Worm (Caenorhabditis elegans) whole organism, dauer: ENCODE results near the gene K01D12.20.

Source experiments
- unc-62 ChIP-seq: sonication (generic microtip); optimal IDR thresholded peaks from 2 replicates; lab custom pipeline; 2017; ENCODE audit warnings: missing biosample characterization, missing genetic modification reagents, missing genetic modification characterization

Gene K01D12.20

ce11 chrV:12400677-12401236, at the start of gene K01D12.20, which contains the start of gene miga-1:
K01D12.20 (minus strand) TSS chrV:12400814.
miga-1 (minus strand) TSS chrV:12400859.
- no peak for TF ChIP-seq unc-62

- no peak for TF ChIP-seq unc-62
Measured at ce11 chrV:12449902-12450301, 49.3 kb upstream of the K01D12.20 start, which contains the start of gene C54D10.10. C54D10.10 (minus strand) TSS chrV:12450002.

ce11 chrV:12446895-12447294, 46.3 kb upstream of the K01D12.20 start, which contains the start of the genes pals-38 and C54D10.9:
pals-38 (minus strand) TSS chrV:12446995.
C54D10.9 (plus strand) TSS chrV:12447153.
- no peak for TF ChIP-seq unc-62

ce11 chrV:12443754-12444153, 43.1 kb upstream of the K01D12.20 start, which contains the start of gene pals-39:
pals-39 (minus strand) TSS chrV:12443854.
- no peak for TF ChIP-seq unc-62

- no peak for TF ChIP-seq unc-62
Measured at ce11 chrV:12441420-12441819, 40.8 kb upstream of the K01D12.20 start, which contains the start of gene pals-37. pals-37 (minus strand) TSS chrV:12441520.

- no peak for TF ChIP-seq unc-62
Measured at ce11 chrV:12433717-12434116, 33.1 kb upstream of the K01D12.20 start, which contains the start of gene srh-25. srh-25 (minus strand) TSS chrV:12433817.

ce11 chrV:12433105-12433504, 32.5 kb upstream of the K01D12.20 start:
- TF ChIP-seq unc-62, result no peak

ce11 chrV:12432111-12432510, 31.5 kb upstream of the K01D12.20 start, which contains the start of gene C54D10.13:
C54D10.13 (minus strand) TSS chrV:12432289.
- no peak for TF ChIP-seq unc-62

- TF ChIP-seq unc-62, result no peak
Measured at ce11 chrV:12429039-12429438, 28.4 kb upstream of the K01D12.20 start, which contains the start of gene C54D10.5. C54D10.5 (plus strand) TSS chrV:12429339.

ce11 chrV:12427826-12428225, 27.2 kb upstream of the K01D12.20 start:
- no peak for TF ChIP-seq unc-62

- no peak for TF ChIP-seq unc-62
Measured at ce11 chrV:12421360-12421759, 20.7 kb upstream of the K01D12.20 start.

ce11 chrV:12420843-12421242, 20.2 kb upstream of the K01D12.20 start, which contains the start of gene C54D10.4:
C54D10.4 (minus strand) TSS chrV:12420943.
- TF ChIP-seq unc-62, result no peak

- TF ChIP-seq unc-62, result no peak
Measured at ce11 chrV:12418292-12418691, 17.7 kb upstream of the K01D12.20 start, which contains the start of gene C54D10.3. C54D10.3 (plus strand) TSS chrV:12418592.

ce11 chrV:12417277-12417676, 16.7 kb upstream of the K01D12.20 start, which contains the start of gene cdr-3:
cdr-3 (minus strand) TSS chrV:12417377.
- no peak for TF ChIP-seq unc-62

- TF ChIP-seq unc-62, result no peak
Measured at ce11 chrV:12415656-12416055, 15.0 kb upstream of the K01D12.20 start, which contains the start of gene cdr-2. cdr-2 (minus strand) TSS chrV:12415709.

ce11 chrV:12414362-12414761, 13.7 kb upstream of the K01D12.20 start:
- TF ChIP-seq unc-62, result no peak

ce11 chrV:12413651-12414114, 13.1 kb upstream of the K01D12.20 start, which contains the start of gene cdr-6:
cdr-6 (minus strand) TSS chrV:12413701.
- no peak for TF ChIP-seq unc-62

- TF ChIP-seq unc-62, result no peak
Measured at ce11 chrV:12412321-12412720, 11.7 kb upstream of the K01D12.20 start.
